Worm (Caenorhabditis elegans): ENCODE measurements around the gene F09G8.5.

ce11 chrIII:8283525-8283924 lies 28.8 kb downstream of the F09G8.5 start:
- no peak for TF ChIP-seq W03F9.2 (tag; optimal IDR thresholded peaks at IDR 0.05)
- TF ChIP-seq him-1 (tag; optimal IDR thresholded peaks at IDR 0.05): no peak

Measured in whole organism, L4/young adult.